Fruit fly (Drosophila melanogaster) whole organism, larva: ENCODE data around the gene shams.

Experiments
- noc ChIP-seq: fragments of 200-800 bp; sonication (Bioruptor generic); optimal IDR thresholded peaks from 3 replicates; lab custom pipeline; 2019; ENCODE audit warnings: missing biosample characterization, mild to moderate bottlenecking, missing genetic modification characterization, moderate library complexity

The shams gene

dm6 chr3R:25027281-25028219 is 46.9 kb downstream of the shams start:
- TF ChIP-seq noc (tag; lab: Kevin White, UChicago), result peak; percentile 92

DNA sequence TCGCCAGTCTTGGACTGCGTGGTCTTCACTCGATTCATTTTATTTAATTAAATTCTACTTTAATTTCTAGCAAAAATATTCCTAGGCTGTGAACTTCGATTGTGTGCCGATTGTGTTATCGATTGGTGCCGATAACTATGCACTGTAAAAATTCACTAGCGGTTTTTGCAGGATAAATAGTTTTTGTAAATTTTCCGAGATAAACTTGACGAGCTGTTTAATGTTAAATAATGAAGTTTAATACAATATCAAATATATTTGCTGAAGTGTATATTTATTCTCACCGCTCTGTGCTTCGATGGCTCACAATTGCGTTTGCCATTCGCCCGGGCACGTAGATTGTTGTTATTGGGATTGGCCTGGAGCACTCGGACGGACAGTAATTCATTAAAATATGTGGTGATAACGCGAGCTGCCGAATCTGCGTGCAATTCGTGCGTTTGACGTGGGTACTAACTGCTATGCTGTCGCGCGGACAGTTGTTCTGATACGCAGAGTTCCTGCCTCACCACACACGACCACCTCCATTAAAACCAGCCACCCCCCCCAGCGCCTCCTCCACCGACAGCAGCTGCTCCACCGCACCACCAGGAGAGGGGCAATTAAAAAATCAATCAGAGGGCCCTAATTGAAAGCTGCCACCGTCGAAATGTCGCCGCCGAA is 49.4 kb downstream of the shams start, which contains the start of the genes EMC6 and Hr96:
Gene EMC6, minus strand, starts transcription at position 123 of the 663 bp plus-strand sequence.
Gene Hr96, plus strand, starts transcription at position 341 of the 663 bp plus-strand sequence.
- peak; percentile 91 for TF ChIP-seq noc (tag; lab: Kevin White, UChicago)

dm6 chr3R:25023056-25023455 is 51.4 kb downstream of the shams start, which contains the start of gene beta4GalT7:
beta4GalT7 (plus strand) TSS chr3R:25023256.
- no peak for TF ChIP-seq noc (tag; lab: Kevin White, UChicago)
